Worm (Caenorhabditis elegans) whole organism, young adult: Measurements from ENCODE around the gene F55C9.11.

Experiments
- B0336.3 ChIP-seq: fragments of 200-800 bp; sonication (Bioruptor generic); IDR thresholded peaks from 2 replicates; pipeline ENCODE4 v1.3.6; 2022; ENCODE audit warnings: missing genetic modification characterization, missing compliant biosample characterization
- C06A6.2 ChIP-seq: fragments of 200-800 bp; sonication (Bioruptor generic); conservative IDR thresholded peaks from 2 replicates; pipeline ENCODE4 v1.3.6; 2022; ENCODE audit warnings: missing genetic modification characterization, missing compliant biosample characterization
- C17E4.6 ChIP-seq: fragments of 200-800 bp; sonication (Bioruptor generic); IDR thresholded peaks from 2 replicates; pipeline ENCODE4 v1.3.6; 2022; ENCODE audit warnings: missing genetic modification reagents, missing genetic modification characterization, missing compliant biosample characterization
- F10E7.11 ChIP-seq: sonication (generic microtip); optimal IDR thresholded peaks from 2 replicates; lab custom pipeline; 2017; ENCODE audit warnings: mild to moderate bottlenecking, missing genetic modification characterization, moderate library complexity, missing compliant biosample characterization
- F33H1.4 ChIP-seq: fragments of 200-800 bp; sonication (Bioruptor generic); IDR thresholded peaks from 2 replicates; pipeline ENCODE4 v1.3.6; 2022; ENCODE audit warnings: missing genetic modification reagents, missing genetic modification characterization, missing compliant biosample characterization
- F57A8.1 ChIP-seq: fragments of 200-800 bp; sonication (Bioruptor generic); optimal IDR thresholded peaks from 2 replicates; lab custom pipeline; 2018; ENCODE audit warnings: mild to moderate bottlenecking, missing genetic modification characterization, moderate library complexity, missing compliant biosample characterization
- Y53F4B.3 ChIP-seq: fragments of 200-800 bp; sonication (Bioruptor generic); IDR thresholded peaks from 2 replicates; pipeline ENCODE4 v1.3.6; 2022; ENCODE audit warnings: missing genetic modification reagents, missing genetic modification characterization, missing compliant biosample characterization
- Y53G8AR.9 ChIP-seq: fragments of 200-800 bp; sonication (Bioruptor generic); conservative IDR thresholded peaks from 2 replicates; pipeline ENCODE4 v1.3.6; 2022; ENCODE audit warnings: missing genetic modification reagents, missing genetic modification characterization, missing compliant biosample characterization
- Y56A3A.18 ChIP-seq: fragments of 200-800 bp; sonication (Bioruptor generic); IDR thresholded peaks from 2 replicates; pipeline ENCODE4 v1.3.6; 2022; ENCODE audit warnings: missing genetic modification reagents, missing genetic modification characterization, missing compliant biosample characterization
- ama-1 ChIP-seq, 3 experiments: fragments of 150-350 bp in 1 of 3; sonication (generic microtip) in 2 of 3; optimal IDR thresholded peaks; 2 replicates each; lab custom pipeline; 2014 to 2018; ENCODE audit warnings: missing biosample characterization in 2 of 3, missing genetic modification characterization in 2 of 3, missing genetic modification reagents in 2 of 3
- aptf-2 ChIP-seq: fragments of 200-800 bp; sonication (Bioruptor generic); conservative IDR thresholded peaks from 2 replicates; pipeline ENCODE4 v1.3.6; 2022; ENCODE audit warnings: missing genetic modification reagents, missing genetic modification characterization, missing compliant biosample characterization
- bed-1 ChIP-seq: fragments of 200-800 bp; sonication (Bioruptor generic); IDR thresholded peaks from 2 replicates; pipeline ENCODE4 v1.3.6; 2022; ENCODE audit warnings: missing genetic modification reagents, missing genetic modification characterization, missing compliant biosample characterization
- ceh-27 ChIP-seq: fragments of 200-800 bp; sonication (Bioruptor generic); optimal IDR thresholded peaks from 2 replicates; lab custom pipeline; 2018; ENCODE audit warnings: mild to moderate bottlenecking, missing genetic modification characterization, moderate library complexity, missing compliant biosample characterization
- ceh-58 ChIP-seq: fragments of 200-800 bp; sonication (Bioruptor generic); IDR thresholded peaks from 2 replicates; pipeline ENCODE4 v1.3.6; 2022; ENCODE audit warnings: missing genetic modification characterization, missing compliant biosample characterization
- ceh-79 ChIP-seq: sonication (generic microtip); optimal IDR thresholded peaks from 2 replicates; lab custom pipeline; 2017; ENCODE audit warnings: mild to moderate bottlenecking, missing genetic modification characterization, missing compliant biosample characterization
- chd-7 ChIP-seq: sonication (generic microtip); optimal IDR thresholded peaks from 2 replicates; lab custom pipeline; 2016; ENCODE audit warnings: mild to moderate bottlenecking, missing genetic modification characterization, moderate library complexity, missing compliant biosample characterization
- die-1 ChIP-seq: sonication (generic microtip); optimal IDR thresholded peaks from 2 replicates; lab custom pipeline; 2016; ENCODE audit warnings: missing genotype, mild to moderate bottlenecking, missing genetic modification characterization, missing compliant biosample characterization
- dpff-1 ChIP-seq: sonication (generic microtip); optimal IDR thresholded peaks from 2 replicates; lab custom pipeline; 2017; ENCODE audit warnings: mild to moderate bottlenecking, missing genetic modification characterization, missing compliant biosample characterization
- dpl-1 ChIP-seq: fragments of 150-350 bp; optimal IDR thresholded peaks from 2 replicates; lab custom pipeline; 2014; ENCODE audit warnings: missing biosample characterization, missing genetic modification reagents, missing genetic modification characterization
- egl-18 ChIP-seq: fragments of 200-800 bp; sonication (Bioruptor generic); IDR thresholded peaks from 2 replicates; pipeline ENCODE4 v1.3.6; 2022; ENCODE audit warnings: missing genetic modification reagents, missing genetic modification characterization, missing compliant biosample characterization
- him-1 ChIP-seq: sonication (generic microtip); optimal IDR thresholded peaks from 2 replicates; lab custom pipeline; 2016; ENCODE audit warnings: missing genotype, missing genetic modification reagents, missing genetic modification characterization, missing compliant biosample characterization
- hsf-1 ChIP-seq: fragments of 200-800 bp; sonication (Bioruptor generic); IDR thresholded peaks from 2 replicates; pipeline ENCODE4 v1.3.6; 2022; ENCODE audit warnings: missing genetic modification reagents, missing genetic modification characterization, missing compliant biosample characterization
- lir-1 ChIP-seq: fragments of 200-800 bp; sonication (Bioruptor generic); conservative IDR thresholded peaks from 2 replicates; pipeline ENCODE4 v1.3.6; 2022; ENCODE audit warnings: missing genetic modification reagents, missing genetic modification characterization, missing compliant biosample characterization
- madf-3 ChIP-seq: fragments of 200-800 bp; sonication (Bioruptor generic); IDR thresholded peaks from 2 replicates; pipeline ENCODE4 v1.3.6; 2022; ENCODE audit warnings: missing genetic modification reagents, missing genetic modification characterization, missing compliant biosample characterization
- nfya-2 ChIP-seq: fragments of 200-800 bp; sonication (Bioruptor generic); IDR thresholded peaks from 2 replicates; pipeline ENCODE4 v1.3.6; 2022; ENCODE audit warnings: missing genetic modification reagents, missing genetic modification characterization, missing compliant biosample characterization
- rec-8 ChIP-seq, 2 experiments: sonication (generic microtip); optimal IDR thresholded peaks; 2 replicates each; lab custom pipeline; 2016; ENCODE audit warnings: mild to moderate bottlenecking in 2 of 2, missing genetic modification characterization in 2 of 2, missing genetic modification reagents in 2 of 2, missing genotype in 2 of 2, missing biosample characterization in 1 of 2, missing compliant biosample characterization in 1 of 2, moderate library complexity in 1 of 2
- rpc-1 ChIP-seq, 2 experiments: fragments of 150-350 bp in 1 of 2; sonication (generic microtip) in 1 of 2; optimal IDR thresholded peaks; 2 replicates each; lab custom pipeline; 2014 to 2018; ENCODE audit warnings: missing biosample characterization in 1 of 2, missing genetic modification characterization in 1 of 2, missing genetic modification reagents in 1 of 2, missing genotype in 1 of 2
- tlf-1 ChIP-seq: fragments of 200-800 bp; sonication (Bioruptor generic); optimal IDR thresholded peaks from 2 replicates; lab custom pipeline; 2018; ENCODE audit warnings: mild to moderate bottlenecking, missing genetic modification characterization, missing compliant biosample characterization
- unc-130 ChIP-seq: sonication (generic microtip); optimal IDR thresholded peaks from 2 replicates; lab custom pipeline; 2016; ENCODE audit warnings: missing genetic modification reagents, missing genetic modification characterization, missing compliant biosample characterization
- ztf-18 ChIP-seq: sonication (generic microtip); optimal IDR thresholded peaks from 2 replicates; lab custom pipeline; 2016; ENCODE audit warnings: missing genotype, mild to moderate bottlenecking, missing genetic modification characterization, missing compliant biosample characterization
- ztf-26 ChIP-seq: sonication (generic microtip); optimal IDR thresholded peaks from 2 replicates; lab custom pipeline; 2017; ENCODE audit warnings: missing genetic modification characterization, missing compliant biosample characterization
- ztf-3 ChIP-seq: fragments of 200-800 bp; sonication (Bioruptor generic); optimal IDR thresholded peaks from 2 replicates; lab custom pipeline; 2018; ENCODE audit warnings: mild to moderate bottlenecking, missing genetic modification characterization, missing compliant biosample characterization

Gene F55C9.11

ce11 chrV:19299262-19299661, 10.2 kb downstream of the F55C9.11 start, which contains the start of gene F55C9.14:
F55C9.14 (plus strand) TSS chrV:19299562.
- TF ChIP-seq him-1 (tag; lab: Kevin White, UChicago) (no peak), unc-130 (no peak), rec-8 (tag; optimal IDR thresholded peaks at IDR 0.05; lab: Kevin White, UChicago) (no peak)

- TF ChIP-seq dpff-1 (tag; lab: Kevin White, UChicago) (no peak), Y53F4B.3 (GFP tag; lab: Robert Waterston, UW) (no peak), egl-18 (GFP tag; lab: Robert Waterston, UW) (no peak), die-1 (tag; lab: Kevin White, UChicago) (no peak)
Measured at ce11 chrV:19297510-19297909, 12.0 kb downstream of the F55C9.11 start, which contains the start of gene fbxb-60. fbxb-60 (plus strand) TSS chrV:19297810.

ce11 chrV:19296723-19297122, 12.8 kb downstream of the F55C9.11 start, which contains the start of gene F55C9.6:
F55C9.6 (minus strand) TSS chrV:19296823.
- TF ChIP-seq Y56A3A.18 (GFP tag; lab: Robert Waterston, UW) (no peak), ztf-3 (GFP tag; lab: Kevin White, UChicago) (no peak), ceh-58 (GFP tag; lab: Robert Waterston, UW) (no peak), ztf-18 (tag; lab: Kevin White, UChicago) (no peak), dpl-1 (GFP tag; lab: Kevin White, UChicago) (no peak), bed-1 (GFP tag; lab: Robert Waterston, UW) (no peak), F57A8.1 (GFP tag; lab: Kevin White, UChicago) (no peak), C17E4.6 (GFP tag; lab: Robert Waterston, UW) (no peak), Y53G8AR.9 (no peak), F10E7.11 (tag; lab: Kevin White, UChicago) (no peak), ceh-79 (tag; lab: Kevin White, UChicago) (no peak), madf-3 (GFP tag; lab: Robert Waterston, UW) (no peak), ceh-27 (GFP tag; lab: Kevin White, UChicago) (no peak), B0336.3 (GFP tag; lab: Robert Waterston, UW) (no peak), tlf-1 (GFP tag; lab: Kevin White, UChicago) (no peak), lir-1 (GFP tag; lab: Robert Waterston, UW) (no peak), nfya-2 (no peak), chd-7 (no peak), F33H1.4 (GFP tag; lab: Robert Waterston, UW) (no peak)

- TF ChIP-seq ama-1 (optimal IDR thresholded peaks at IDR 0.05; lab: Kevin White, UChicago) (no peak), ama-1 (GFP tag; optimal IDR thresholded peaks at IDR 0.05; lab: Kevin White, UChicago) (no peak), hsf-1 (GFP tag; lab: Robert Waterston, UW) (peak; percentile 81), rpc-1 (optimal IDR thresholded peaks at IDR 0.05; lab: Kevin White, UChicago) (peak; percentile 12), rpc-1 (tag; optimal IDR thresholded peaks at IDR 0.05; lab: Kevin White, UChicago) (no peak)
- TF ChIP-seq, all 124 proteins: peak for 2
Measured at ce11 chrV:19293025-19293424, 16.5 kb downstream of the F55C9.11 start, which contains the start of gene F55C9.5. F55C9.5 (minus strand) TSS chrV:19293125.

- TF ChIP-seq ztf-26 (tag; lab: Kevin White, UChicago) (no peak), C06A6.2 (GFP tag; lab: Robert Waterston, UW) (no peak), aptf-2 (GFP tag; lab: Robert Waterston, UW) (no peak), F57A8.1 (GFP tag; lab: Kevin White, UChicago) (no peak), C17E4.6 (GFP tag; lab: Robert Waterston, UW) (no peak)
Measured at ce11 chrV:19288073-19288805, 21.3 kb downstream of the F55C9.11 start, which contains the start of the genes F55C9.3 and fbxb-57. F55C9.3 (minus strand) TSS chrV:19288173. fbxb-57 (plus strand) TSS chrV:19288755.
